Worm (Caenorhabditis elegans) whole organism, L1 larva: Measurements from ENCODE around the gene nlp-7.

Source experiments
- C04F5.9 ChIP-seq: sonication (generic microtip); optimal IDR thresholded peaks from 2 replicates; lab custom pipeline; 2016; ENCODE audit warnings: missing genetic modification characterization, missing compliant biosample characterization
- C34B4.2 ChIP-seq: sonication (generic microtip); optimal IDR thresholded peaks from 2 replicates; lab custom pipeline; 2017; ENCODE audit warnings: mild to moderate bottlenecking, missing genetic modification characterization, missing compliant biosample characterization
- ama-1 ChIP-seq: fragments of 150-350 bp; optimal IDR thresholded peaks from 2 replicates; lab custom pipeline; 2014
- ceh-63 ChIP-seq: fragments of 200-800 bp; sonication (Bioruptor generic); optimal IDR thresholded peaks from 2 replicates; lab custom pipeline; 2018; ENCODE audit warnings: mild to moderate bottlenecking, missing genetic modification characterization, missing compliant biosample characterization
- ces-1 ChIP-seq: fragments of 150-350 bp; optimal IDR thresholded peaks from 2 replicates; lab custom pipeline; 2014; ENCODE audit warnings: missing biosample characterization, missing genetic modification reagents, missing genetic modification characterization
- dsc-1 ChIP-seq: sonication (generic microtip); optimal IDR thresholded peaks from 2 replicates; lab custom pipeline; 2016; ENCODE audit warnings: mild to moderate bottlenecking, missing genetic modification characterization, missing compliant biosample characterization
- efl-1 ChIP-seq, 4 experiments: fragments of 150-350 bp; optimal IDR thresholded peaks in 3 of 4; peaks in 1 of 4; 1 replicate in 1 of 4; 2 replicates in 3 of 4; lab custom pipeline; 2014; ENCODE audit warnings: missing biosample characterization in 2 of 4, missing genetic modification characterization in 2 of 4, missing genetic modification reagents in 2 of 4
- ets-5 ChIP-seq: fragments of 200-800 bp; sonication (Bioruptor generic); IDR thresholded peaks from 2 replicates; pipeline ENCODE4 v1.3.6; 2022; ENCODE audit warnings: missing genetic modification characterization, missing compliant biosample characterization
- fkh-10 ChIP-seq: sonication (generic microtip); optimal IDR thresholded peaks from 2 replicates; lab custom pipeline; 2017; ENCODE audit warnings: missing biosample characterization, missing genetic modification reagents, missing genetic modification characterization
- fkh-8 ChIP-seq: sonication (generic microtip); optimal IDR thresholded peaks from 2 replicates; lab custom pipeline; 2016; ENCODE audit warnings: mild to moderate bottlenecking, missing genetic modification characterization, missing compliant biosample characterization
- fos-1 ChIP-seq: fragments of 150-350 bp; optimal IDR thresholded peaks from 2 replicates; lab custom pipeline; 2014; ENCODE audit warnings: missing biosample characterization, missing genetic modification characterization
- hpl-2 ChIP-seq: fragments of 150-350 bp; optimal IDR thresholded peaks from 2 replicates; lab custom pipeline; 2014; ENCODE audit warnings: missing biosample characterization, missing genetic modification reagents, missing genetic modification characterization
- isw-1 ChIP-seq: fragments of 200-800 bp; sonication (Bioruptor generic); IDR thresholded peaks from 2 replicates; pipeline ENCODE4 v1.3.6; 2022; ENCODE audit warnings: missing genetic modification characterization, missing compliant biosample characterization
- lin-15B ChIP-seq: fragments of 150-350 bp; sonication (generic microtip); optimal IDR thresholded peaks from 3 replicates; lab custom pipeline; 2014; ENCODE audit warnings: missing biosample characterization, missing genetic modification characterization
- lin-35 ChIP-seq, 2 experiments: fragments of 150-350 bp; optimal IDR thresholded peaks; 2 replicates each; lab custom pipeline; 2014; ENCODE audit warnings: missing biosample characterization in 2 of 2, missing genetic modification characterization in 2 of 2, missing genetic modification reagents in 2 of 2
- mdl-1 ChIP-seq, 2 experiments: fragments of 150-350 bp; optimal IDR thresholded peaks; 2 replicates each; lab custom pipeline; 2014 to 2017; ENCODE audit warnings: missing biosample characterization in 2 of 2, missing genetic modification characterization in 2 of 2, inconsistent platforms in 1 of 2
- nhr-11 ChIP-seq: fragments of 150-350 bp; optimal IDR thresholded peaks from 2 replicates; lab custom pipeline; 2014; ENCODE audit warnings: missing biosample characterization, missing genetic modification characterization
- nhr-19 ChIP-seq: fragments of 200-800 bp; sonication (Bioruptor generic); conservative IDR thresholded peaks from 2 replicates; pipeline ENCODE4 v1.3.6; 2022; ENCODE audit warnings: missing genetic modification characterization, missing compliant biosample characterization
- nhr-47 ChIP-seq: sonication (generic microtip); optimal IDR thresholded peaks from 2 replicates; lab custom pipeline; 2016; ENCODE audit warnings: mild to moderate bottlenecking, missing genetic modification characterization, moderate library complexity, missing compliant biosample characterization
- nhr-71 ChIP-seq: sonication (generic microtip); optimal IDR thresholded peaks from 2 replicates; lab custom pipeline; 2016; ENCODE audit warnings: mild to moderate bottlenecking, missing genetic modification characterization, moderate library complexity, missing compliant biosample characterization
- nhr-77 ChIP-seq: fragments of 150-350 bp; optimal IDR thresholded peaks from 2 replicates; lab custom pipeline; 2014; ENCODE audit warnings: missing biosample characterization, missing genetic modification characterization
- nhr-84 ChIP-seq: sonication (generic microtip); optimal IDR thresholded peaks from 2 replicates; lab custom pipeline; 2017; ENCODE audit warnings: missing biosample characterization, missing genetic modification characterization
- nhr-85 ChIP-seq: sonication (generic microtip); peaks from one replicate; lab custom pipeline; 2016; ENCODE audit warnings: missing genetic modification characterization, inconsistent platforms, missing compliant biosample characterization
- nhr-90 ChIP-seq: sonication (generic microtip); optimal IDR thresholded peaks from 2 replicates; lab custom pipeline; 2016; ENCODE audit warnings: mild to moderate bottlenecking, missing genetic modification characterization, missing compliant biosample characterization; ENCODE audit not compliant: poor library complexity
- pag-3 ChIP-seq: sonication (generic microtip); optimal IDR thresholded peaks from 2 replicates; lab custom pipeline; 2017; ENCODE audit warnings: missing genetic modification characterization, mild to moderate bottlenecking, missing compliant biosample characterization, antibody characterized with exemption, borderline replicate concordance; ENCODE audit not compliant: insufficient read depth
- pqm-1 ChIP-seq: sonication (generic microtip); optimal IDR thresholded peaks from 3 replicates; lab custom pipeline; 2017; ENCODE audit warnings: missing biosample characterization, missing genetic modification characterization
- rnt-1 ChIP-seq: sonication (generic microtip); optimal IDR thresholded peaks from 2 replicates; lab custom pipeline; 2016; ENCODE audit warnings: mild to moderate bottlenecking, missing genetic modification characterization, moderate library complexity, missing compliant biosample characterization
- skn-1 ChIP-seq: fragments of 150-350 bp; optimal IDR thresholded peaks from 2 replicates; lab custom pipeline; 2014; ENCODE audit warnings: missing biosample characterization, missing genetic modification characterization
- snu-23 ChIP-seq: sonication (generic microtip); optimal IDR thresholded peaks from 2 replicates; lab custom pipeline; 2016; ENCODE audit warnings: missing genetic modification characterization, missing compliant biosample characterization
- sox-4 ChIP-seq: sonication (generic microtip); optimal IDR thresholded peaks from 2 replicates; lab custom pipeline; 2016; ENCODE audit warnings: missing genetic modification characterization, missing compliant biosample characterization
- tbx-2 ChIP-seq: sonication (generic microtip); optimal IDR thresholded peaks from 2 replicates; lab custom pipeline; 2016; ENCODE audit warnings: missing genetic modification characterization, missing compliant biosample characterization
- unc-130 ChIP-seq: fragments of 150-350 bp; optimal IDR thresholded peaks from 2 replicates; lab custom pipeline; 2017; ENCODE audit warnings: missing biosample characterization, missing genetic modification characterization, inconsistent platforms
- vab-15 ChIP-seq: sonication (generic microtip); optimal IDR thresholded peaks from 2 replicates; lab custom pipeline; 2017; ENCODE audit warnings: missing genotype, mild to moderate bottlenecking, missing genetic modification characterization, missing compliant biosample characterization
- xbp-1 ChIP-seq: sonication (generic microtip); optimal IDR thresholded peaks from 2 replicates; lab custom pipeline; 2016; ENCODE audit warnings: missing genetic modification characterization, missing compliant biosample characterization
- zag-1 ChIP-seq: fragments of 150-350 bp; optimal IDR thresholded peaks from 2 replicates; lab custom pipeline; 2014; ENCODE audit warnings: missing biosample characterization, missing genetic modification characterization
- zip-4 ChIP-seq: fragments of 200-800 bp; sonication (Bioruptor generic); optimal IDR thresholded peaks from 2 replicates; lab custom pipeline; 2018; ENCODE audit warnings: mild to moderate bottlenecking, missing genetic modification characterization, moderate library complexity, missing compliant biosample characterization
- ztf-11 ChIP-seq, 2 experiments: sonication (generic microtip); optimal IDR thresholded peaks; 2 replicates each; lab custom pipeline; 2016 to 2017; ENCODE audit warnings: missing genetic modification characterization in 2 of 2, missing biosample characterization in 1 of 2, missing compliant biosample characterization in 1 of 2

nlp-7 gene

ce11 chrX:8612278-8612677 lies 19.3 kb downstream of the nlp-7 start:
- TF ChIP-seq fkh-10 (GFP tag; lab: Kevin White, UChicago) (no peak), fkh-8 (tag; lab: Kevin White, UChicago) (peak; percentile 55), C34B4.2 (no peak), vab-15 (tag; lab: Kevin White, UChicago) (no peak), dsc-1 (tag; lab: Kevin White, UChicago) (peak; percentile 30), zip-4 (GFP tag; lab: Kevin White, UChicago) (no peak), ets-5 (GFP tag; lab: Robert Waterston, UW) (no peak)

ce11 chrX:8613053-8613452 lies 20.1 kb downstream of the nlp-7 start, which contains the start of gene K01A12.2:
Gene K01A12.2 (plus strand): TSS chrX:8613353.
- TF ChIP-seq zag-1 (no peak), C34B4.2 (no peak), ceh-63 (GFP tag; lab: Kevin White, UChicago) (no peak), nhr-11 (no peak), nhr-77 (no peak), pag-3 (tag; lab: Kevin White, UChicago) (no peak), ztf-11 (tag; optimal IDR thresholded peaks at IDR 0.05; lab: Kevin White, UChicago) (no peak), nhr-84 (tag; lab: Kevin White, UChicago) (no peak), ces-1 (no peak), lin-15B (no peak), unc-130 (no peak), fos-1 (tag; lab: Kevin White, UChicago) (no peak)

- TF ChIP-seq sox-4 (no peak), efl-1 (optimal IDR thresholded peaks at IDR 0.05; lab: Kevin White, UChicago) (no peak), efl-1 (GFP tag; optimal IDR thresholded peaks at IDR 0.05 in 1 of 2; lab: Kevin White, UChicago) (peak in 1 of 2 experiments; percentile 80), rnt-1 (tag; lab: Kevin White, UChicago) (peak; percentile 45), nhr-77 (peak; percentile 18), nhr-71 (tag; lab: Kevin White, UChicago) (peak; percentile 8), isw-1 (no peak), ama-1 (lab: Kevin White, UChicago) (no peak), nhr-47 (peak; percentile 14), snu-23 (GFP tag; lab: Kevin White, UChicago) (peak; percentile 14), nhr-90 (tag; lab: Kevin White, UChicago) (peak; percentile 22), nhr-19 (GFP tag; lab: Robert Waterston, UW) (no peak; the same call in 1 of the 2 replicates), nhr-85 (peak; percentile 27)
Measured at ce11 chrX:8623840-8624591, 31.0 kb downstream of the nlp-7 start.

ce11 chrX:8625090-8625489 lies 32.1 kb downstream of the nlp-7 start, which contains the start of gene K01A12.3:
Gene K01A12.3 (minus strand): TSS chrX:8625190.
- no peak for TF ChIP-seq xbp-1
- TF ChIP-seq ceh-63 (GFP tag; lab: Kevin White, UChicago): no peak
- TF ChIP-seq lin-35 (GFP tag; optimal IDR thresholded peaks at IDR 0.05; lab: Kevin White, UChicago): no peak
- no peak for TF ChIP-seq C04F5.9 (tag; lab: Kevin White, UChicago)
- no peak for TF ChIP-seq fos-1 (tag; lab: Kevin White, UChicago)
- TF ChIP-seq hpl-2 (GFP tag; lab: Kevin White, UChicago): no peak
- no peak for TF ChIP-seq isw-1
- no peak for TF ChIP-seq mdl-1 (tag; optimal IDR thresholded peaks at IDR 0.05; lab: Kevin White, UChicago)
- no peak for TF ChIP-seq nhr-11
- no peak for TF ChIP-seq pqm-1 (tag; lab: Kevin White, UChicago)
- no peak for TF ChIP-seq skn-1 (tag; lab: Kevin White, UChicago)
- no peak for TF ChIP-seq tbx-2 (tag; lab: Kevin White, UChicago)
- no peak for TF ChIP-seq snu-23 (GFP tag; lab: Kevin White, UChicago)
